Fruit fly (Drosophila melanogaster) whole organism, embryonic: ENCODE results near the gene Sec24CD.
A peak's percentile ranks its signal among the peaks of the same experiment; 100 is the strongest.

ENCODE experiments used
- CG10209 ChIP-seq: fragments of 200-800 bp; sonication (Bioruptor generic); optimal IDR thresholded peaks from 3 replicates; lab custom pipeline; 2017; ENCODE audit warnings: missing biosample characterization, mild to moderate bottlenecking, missing genetic modification characterization, missing genetic modification reagents
- CG10431 ChIP-seq: fragments of 200-800 bp; sonication (Bioruptor generic); optimal IDR thresholded peaks from 3 replicates; lab custom pipeline; 2018; ENCODE audit warnings: missing biosample characterization, mild to moderate bottlenecking, missing genetic modification characterization
- CG11504 ChIP-seq: fragments of 200-800 bp; sonication (Bioruptor generic); optimal IDR thresholded peaks from 3 replicates; lab custom pipeline; 2019; ENCODE audit warnings: missing biosample characterization, mild to moderate bottlenecking, missing genetic modification characterization, moderate library complexity
- CG12769 ChIP-seq: fragments of 200-800 bp; sonication (Bioruptor generic); optimal IDR thresholded peaks from 2 replicates; lab custom pipeline; 2019; ENCODE audit warnings: missing biosample characterization, mild to moderate bottlenecking, missing genetic modification characterization, moderate library complexity
- CG14050 ChIP-seq: fragments of 200-800 bp; sonication (Bioruptor generic); IDR thresholded peaks from 3 replicates; pipeline ENCODE4 v1.3.6; 2022; ENCODE audit warnings: missing biosample characterization, missing genetic modification characterization
- CG15514 ChIP-seq: fragments of 200-800 bp; sonication (Bioruptor generic); optimal IDR thresholded peaks from 3 replicates; lab custom pipeline; 2017; ENCODE audit warnings: missing biosample characterization, missing genetic modification characterization, mild to moderate bottlenecking, moderate library complexity, missing genetic modification reagents
- CG17328 ChIP-seq: fragments of 200-800 bp; sonication (Bioruptor generic); IDR thresholded peaks from 2 replicates; pipeline ENCODE4 v1.3.6; 2022; ENCODE audit warnings: missing biosample characterization, missing genetic modification characterization
- CG18619 ChIP-seq: fragments of 200-800 bp; sonication (Bioruptor generic); optimal IDR thresholded peaks from 3 replicates; lab custom pipeline; 2017; ENCODE audit warnings: missing biosample characterization, mild to moderate bottlenecking, missing genetic modification characterization
- CG2199 ChIP-seq: fragments of 200-800 bp; sonication (Bioruptor generic); IDR thresholded peaks from 3 replicates; pipeline ENCODE4 v1.3.6; 2022; ENCODE audit warnings: missing biosample characterization, missing genetic modification characterization
- CG3847 ChIP-seq: fragments of 200-800 bp; sonication (Bioruptor generic); IDR thresholded peaks from 2 replicates; pipeline ENCODE4 v1.3.6; 2022; ENCODE audit warnings: missing biosample characterization, missing genetic modification characterization
- CG4730 ChIP-seq: fragments of 200-800 bp; sonication (Bioruptor generic); IDR thresholded peaks from 2 replicates; pipeline ENCODE4 v1.3.6; 2022; ENCODE audit warnings: missing biosample characterization, missing genetic modification characterization
- CG5245 ChIP-seq: fragments of 200-800 bp; sonication (Bioruptor generic); optimal IDR thresholded peaks from 3 replicates; lab custom pipeline; 2016; ENCODE audit warnings: missing biosample characterization, missing genetic modification characterization
- CG6765 ChIP-seq: fragments of 200-800 bp; sonication (Bioruptor generic); optimal IDR thresholded peaks from 3 replicates; lab custom pipeline; 2017; ENCODE audit warnings: missing biosample characterization, mild to moderate bottlenecking, missing genetic modification characterization
- CG6854 ChIP-seq: fragments of 200-800 bp; sonication (Bioruptor generic); optimal IDR thresholded peaks from 3 replicates; lab custom pipeline; 2017; ENCODE audit warnings: missing biosample characterization, mild to moderate bottlenecking, missing genetic modification characterization
- CG7271 ChIP-seq: fragments of 200-800 bp; sonication (Bioruptor generic); optimal IDR thresholded peaks from 2 replicates; lab custom pipeline; 2018; ENCODE audit warnings: missing biosample characterization, mild to moderate bottlenecking, missing genetic modification characterization, moderate library complexity
- CG7556 ChIP-seq: fragments of 200-800 bp; sonication (Bioruptor generic); optimal IDR thresholded peaks from 2 replicates; lab custom pipeline; 2017; ENCODE audit warnings: missing biosample characterization, mild to moderate bottlenecking, missing genetic modification characterization
- CG7745 ChIP-seq: fragments of 200-800 bp; sonication (Bioruptor generic); optimal IDR thresholded peaks from 2 replicates; lab custom pipeline; 2018; ENCODE audit warnings: missing biosample characterization, mild to moderate bottlenecking, missing genetic modification characterization, moderate library complexity
- CG8765 ChIP-seq: fragments of 200-800 bp; sonication (Bioruptor generic); IDR thresholded peaks from 2 replicates; pipeline ENCODE4 v1.3.6; 2022; ENCODE audit warnings: missing biosample characterization, missing genetic modification characterization
- Eip74EF ChIP-seq, 2 experiments: fragments of 200-800 bp in 1 of 2; fragments of >200 bp in 1 of 2; sonication (Bioruptor generic) in 1 of 2; optimal IDR thresholded peaks; 2 replicates each; lab custom pipeline; 2017 to 2019; ENCODE audit warnings: missing biosample characterization in 2 of 2, missing genetic modification characterization in 2 of 2, mild to moderate bottlenecking in 1 of 2, moderate library complexity in 1 of 2
- GATAe ChIP-seq: fragments of 200-800 bp; sonication (Bioruptor generic); conservative IDR thresholded peaks from 2 replicates; pipeline ENCODE4 v1.3.6; 2022; ENCODE audit warnings: missing biosample characterization, missing genetic modification characterization
- H15 ChIP-seq: fragments of 200-800 bp; sonication (Bioruptor generic); IDR thresholded peaks from 3 replicates; pipeline ENCODE4 v1.3.6; 2022; ENCODE audit warnings: missing biosample characterization, missing genetic modification characterization
- Hr39 ChIP-seq: fragments of >200 bp; optimal IDR thresholded peaks from 2 replicates; lab custom pipeline; 2017
- Mrtf ChIP-seq: fragments of 200-800 bp; sonication (Bioruptor generic); IDR thresholded peaks from 3 replicates; pipeline ENCODE4 v1.3.6; 2022; ENCODE audit warnings: missing biosample characterization, missing genetic modification characterization
- NC2β ChIP-seq: fragments of 200-800 bp; sonication (Bioruptor generic); optimal IDR thresholded peaks from 2 replicates; lab custom pipeline; 2016; ENCODE audit warnings: missing biosample characterization, missing genetic modification characterization
- NK7.1 ChIP-seq: fragments of 200-800 bp; sonication (Bioruptor generic); optimal IDR thresholded peaks from 3 replicates; lab custom pipeline; 2016; ENCODE audit warnings: missing biosample characterization, missing genetic modification characterization
- Oli ChIP-seq: fragments of 200-800 bp; sonication (Bioruptor generic); optimal IDR thresholded peaks from 2 replicates; lab custom pipeline; 2018; ENCODE audit warnings: missing biosample characterization, mild to moderate bottlenecking, missing genetic modification characterization, moderate library complexity
- Rfx ChIP-seq: fragments of 200-800 bp; sonication (Bioruptor generic); IDR thresholded peaks from 2 replicates; pipeline ENCODE4 v1.3.6; 2022; ENCODE audit warnings: missing biosample characterization, missing genetic modification characterization
- Sry-β ChIP-seq: fragments of 200-800 bp; sonication (Bioruptor generic); optimal IDR thresholded peaks from 2 replicates; lab custom pipeline; 2018; ENCODE audit warnings: missing biosample characterization, mild to moderate bottlenecking, missing genetic modification characterization, moderate library complexity
- Taf1 ChIP-seq: fragments of 200-800 bp; sonication (Bioruptor generic); IDR thresholded peaks from 2 replicates; pipeline ENCODE4 v1.3.6; 2022; ENCODE audit warnings: missing biosample characterization, missing genetic modification characterization
- Xrp1 ChIP-seq: fragments of 200-800 bp; sonication (Bioruptor generic); IDR thresholded peaks from 2 replicates; pipeline ENCODE4 v1.3.6; 2022; ENCODE audit warnings: missing biosample characterization, missing genetic modification characterization
- bcd ChIP-seq: fragments of 200-800 bp; sonication (Bioruptor generic); optimal IDR thresholded peaks from 2 replicates; lab custom pipeline; 2017; ENCODE audit warnings: missing biosample characterization, mild to moderate bottlenecking, missing genetic modification characterization
- br ChIP-seq: fragments of >200 bp; optimal IDR thresholded peaks from 2 replicates; lab custom pipeline; 2017
- caup ChIP-seq: fragments of 200-800 bp; sonication (Bioruptor generic); optimal IDR thresholded peaks from 3 replicates; lab custom pipeline; 2017; ENCODE audit warnings: missing biosample characterization, mild to moderate bottlenecking, missing genetic modification characterization, moderate library complexity; ENCODE audit not compliant: severe bottlenecking
- cg ChIP-seq: fragments of 200-800 bp; sonication (Bioruptor generic); optimal IDR thresholded peaks from 3 replicates; lab custom pipeline; 2019; ENCODE audit warnings: missing biosample characterization, mild to moderate bottlenecking, missing genetic modification characterization, moderate library complexity
- corto ChIP-seq: fragments of 200-800 bp; sonication (Bioruptor generic); optimal IDR thresholded peaks from 2 replicates; lab custom pipeline; 2016; ENCODE audit warnings: missing biosample characterization, mild to moderate bottlenecking, missing genetic modification characterization, moderate library complexity
- dysf ChIP-seq: fragments of 200-800 bp; sonication (Bioruptor generic); IDR thresholded peaks from 3 replicates; pipeline ENCODE4 v1.3.6; 2022; ENCODE audit warnings: missing biosample characterization, missing genetic modification characterization
- fd64A ChIP-seq: fragments of 200-800 bp; sonication (Bioruptor generic); optimal IDR thresholded peaks from 3 replicates; lab custom pipeline; 2018; ENCODE audit warnings: missing biosample characterization, mild to moderate bottlenecking, missing genetic modification characterization
- insv ChIP-seq, 2 experiments: fragments of 200-800 bp; sonication (Bioruptor generic); optimal IDR thresholded peaks; 3 replicates each; lab custom pipeline; 2016 to 2018; ENCODE audit warnings: missing biosample characterization in 2 of 2, missing genetic modification characterization in 2 of 2
- klu ChIP-seq: fragments of 200-800 bp; sonication (Bioruptor generic); IDR thresholded peaks from 2 replicates; pipeline ENCODE4 v1.3.6; 2022; ENCODE audit warnings: missing biosample characterization, missing genetic modification characterization
- luna ChIP-seq: fragments of 200-800 bp; sonication (Bioruptor generic); optimal IDR thresholded peaks from 2 replicates; lab custom pipeline; 2016; ENCODE audit warnings: missing biosample characterization, missing genetic modification characterization
- pfk ChIP-seq: fragments of 200-800 bp; sonication (Bioruptor generic); optimal IDR thresholded peaks from 2 replicates; lab custom pipeline; 2018; ENCODE audit warnings: missing biosample characterization, mild to moderate bottlenecking, missing genetic modification characterization, moderate library complexity
- repo ChIP-seq: fragments of 200-800 bp; sonication (Bioruptor generic); optimal IDR thresholded peaks from 2 replicates; lab custom pipeline; 2016; ENCODE audit warnings: missing biosample characterization, missing genetic modification characterization
- salm ChIP-seq: fragments of 200-800 bp; sonication (Bioruptor generic); optimal IDR thresholded peaks from 2 replicates; lab custom pipeline; 2018; ENCODE audit warnings: missing biosample characterization, mild to moderate bottlenecking, missing genetic modification characterization
- schlank ChIP-seq: fragments of 200-800 bp; sonication (Bioruptor generic); optimal IDR thresholded peaks from 2 replicates; lab custom pipeline; 2018; ENCODE audit warnings: missing biosample characterization, mild to moderate bottlenecking, missing genetic modification characterization
- slbo ChIP-seq: fragments of 200-800 bp; sonication (Bioruptor generic); IDR thresholded peaks from 2 replicates; pipeline ENCODE4 v1.3.6; 2022; ENCODE audit warnings: missing biosample characterization, missing genetic modification characterization
- sqz ChIP-seq: fragments of 200-800 bp; sonication (Bioruptor generic); optimal IDR thresholded peaks from 3 replicates; lab custom pipeline; 2018; ENCODE audit warnings: missing biosample characterization, mild to moderate bottlenecking, missing genetic modification characterization
- stc ChIP-seq: fragments of 200-800 bp; sonication (Bioruptor generic); IDR thresholded peaks from 2 replicates; pipeline ENCODE4 v1.3.6; 2022; ENCODE audit warnings: missing biosample characterization, missing genetic modification characterization
- toy ChIP-seq: fragments of 200-800 bp; sonication (Bioruptor generic); IDR thresholded peaks from 2 replicates; pipeline ENCODE4 v1.3.6; 2022; ENCODE audit warnings: missing biosample characterization, missing genetic modification characterization
- twi ChIP-seq: fragments of 200-800 bp; optimal IDR thresholded peaks from 2 replicates; lab custom pipeline; 2019; ENCODE audit warnings: missing biosample characterization, mild to moderate bottlenecking, missing genetic modification characterization, moderate library complexity
- vnd ChIP-seq: fragments of 200-800 bp; sonication (Bioruptor generic); IDR thresholded peaks from 3 replicates; pipeline ENCODE4 v1.3.6; 2022; ENCODE audit warnings: missing biosample characterization, missing genetic modification characterization; ENCODE audit not compliant: partially characterized antibody
- zen2 ChIP-seq: fragments of 200-800 bp; sonication (Bioruptor generic); IDR thresholded peaks from 3 replicates; pipeline ENCODE4 v1.3.6; 2022; ENCODE audit warnings: missing biosample characterization, missing genetic modification characterization; ENCODE audit not compliant: partially characterized antibody

Gene Sec24CD

dm6 chr2L:2201107-2201561 is 35.5 kb downstream of the Sec24CD start (continued):
- TF ChIP-seq cg (GFP tag; lab: Kevin White, UChicago) (no peak), CG12769 (tag; lab: Kevin White, UChicago) (no peak), toy (GFP tag; lab: Robert Waterston, UW) (no peak), CG3847 (peak; percentile 44), CG7271 (tag; lab: Kevin White, UChicago) (peak; percentile 6), luna (GFP tag; lab: Kevin White, UChicago) (no peak), CG5245 (GFP tag; lab: Kevin White, UChicago) (peak; percentile 77), fd64A (GFP tag; lab: Kevin White, UChicago) (peak; percentile 90), sqz (GFP tag; lab: Kevin White, UChicago) (peak; percentile 85), Xrp1 (GFP tag; lab: Robert Waterston, UW) (peak; percentile 87), CG17328 (GFP tag; lab: Robert Waterston, UW) (peak; percentile 84), Oli (tag; lab: Kevin White, UChicago) (peak; percentile 88), zen2 (GFP tag; lab: Robert Waterston, UW) (no peak), CG6765 (GFP tag; lab: Kevin White, UChicago) (no peak), CG7745 (tag; lab: Kevin White, UChicago) (peak; percentile 51), CG14050 (GFP tag; lab: Robert Waterston, UW) (no peak), twi (tag; lab: Kevin White, UChicago) (peak; percentile 79), NC2β (GFP tag; lab: Kevin White, UChicago) (peak; percentile 73), pfk (GFP tag; lab: Kevin White, UChicago) (no peak), Eip74EF (GFP tag; optimal IDR thresholded peaks at IDR 0.05; lab: Kevin White, UChicago) (peak in 1 of 2 experiments; percentile 88), Mrtf (peak; percentile 48; the same call in 2 of the 3 replicates), klu (GFP tag; lab: Robert Waterston, UW) (no peak), dysf (GFP tag; lab: Robert Waterston, UW) (peak; percentile 58; the same call in 1 of the 3 replicates), br (lab: Kevin White, UChicago) (no peak), H15 (peak; percentile 32; the same call in 2 of the 3 replicates), CG8765 (GFP tag; lab: Robert Waterston, UW) (peak; percentile 25; the same call in 1 of the 2 replicates), CG6854 (GFP tag; lab: Kevin White, UChicago) (no peak), Sry-β (GFP tag; lab: Kevin White, UChicago) (peak; percentile 69), CG7556 (peak; percentile 86), CG2199 (no peak), Rfx (GFP tag; lab: Robert Waterston, UW) (0 out of 2 replicates have a peak, but pooled peaks have one; percentile 24), slbo (0 out of 2 replicates have a peak, but pooled peaks have one; percentile 25), Hr39 (lab: Kevin White, UChicago) (no peak), salm (peak; percentile 73), CG10431 (GFP tag; lab: Kevin White, UChicago) (peak; percentile 88), stc (GFP tag; lab: Robert Waterston, UW) (no peak), caup (GFP tag; lab: Kevin White, UChicago) (peak; percentile 57), bcd (GFP tag; lab: Kevin White, UChicago) (peak; percentile 81), repo (GFP tag; lab: Kevin White, UChicago) (peak; percentile 50), CG4730 (GFP tag; lab: Robert Waterston, UW) (peak; percentile 33; the same call in 1 of the 2 replicates), CG11504 (tag; lab: Kevin White, UChicago) (peak; percentile 88), CG10209 (peak; percentile 84), insv (GFP tag; optimal IDR thresholded peaks at IDR 0.05; lab: Kevin White, UChicago) (no peak), GATAe (no peak), NK7.1 (GFP tag; lab: Kevin White, UChicago) (peak; percentile 28), CG18619 (GFP tag; lab: Kevin White, UChicago) (peak; percentile 74), corto (peak; percentile 42), Taf1 (GFP tag; lab: Robert Waterston, UW) (no peak), schlank (tag; lab: Kevin White, UChicago) (no peak), vnd (no peak), CG15514 (GFP tag; lab: Kevin White, UChicago) (peak; percentile 22)
